Fruit fly (Drosophila melanogaster): ENCODE measurements around the gene CG31373.
A peak's percentile ranks its signal among the peaks of the same experiment; 100 is the strongest.

The CG31373 gene

dm6 chr3R:10677245-10677902, 31.8 kb downstream of the CG31373 start, which contains the start of gene CG6465 (continued):
- TF ChIP-seq bab2 (GFP tag; optimal IDR thresholded peaks at IDR 0.05) (peak; percentile 5), HmgZ (tag; optimal IDR thresholded peaks at IDR 0.05) (peak; percentile 20), grau (tag; optimal IDR thresholded peaks at IDR 0.05) (peak; percentile 81), Asciz (GFP tag; optimal IDR thresholded peaks at IDR 0.05) (peak; percentile 12), stwl (tag; optimal IDR thresholded peaks at IDR 0.05) (peak; percentile 85), CG15073 (GFP tag; optimal IDR thresholded peaks at IDR 0.05) (no peak), CG1603 (tag; optimal IDR thresholded peaks at IDR 0.05) (peak; percentile 15), peb (GFP tag; IDR thresholded peaks at IDR 0.05) (no peak), Dek (tag; optimal IDR thresholded peaks at IDR 0.05) (peak; percentile 46), Nf-YC (tag; optimal IDR thresholded peaks at IDR 0.05) (peak; percentile 45), CG10267 (tag; optimal IDR thresholded peaks at IDR 0.05) (peak; percentile 17), pros (GFP tag; optimal IDR thresholded peaks at IDR 0.05) (peak; percentile 47), CG4282 (GFP tag; optimal IDR thresholded peaks at IDR 0.05) (peak; percentile 29), CG7372 (GFP tag; IDR thresholded peaks at IDR 0.05) (0 out of 2 replicates have a peak, but pooled peaks have one; percentile 6), CG10274 (GFP tag; optimal IDR thresholded peaks at IDR 0.05) (peak; percentile 32), CG18262 (tag; optimal IDR thresholded peaks at IDR 0.05) (peak; percentile 30), crc (GFP tag; optimal IDR thresholded peaks at IDR 0.05) (peak; percentile 4), luna (GFP tag; optimal IDR thresholded peaks at IDR 0.05) (no peak), Dfd (GFP tag; optimal IDR thresholded peaks at IDR 0.05) (peak in 1 of 2 experiments; percentile 95), CG13424 (tag; optimal IDR thresholded peaks at IDR 0.05) (peak; percentile 17), CG12744 (GFP tag; optimal IDR thresholded peaks at IDR 0.05) (no peak), inv (GFP tag; IDR thresholded peaks at IDR 0.05; ENCODE audit: partially characterized antibody) (peak; percentile 7; the same call in 1 of the 2 replicates), CG6689 (GFP tag; IDR thresholded peaks at IDR 0.05) (0 out of 2 replicates have a peak, but pooled peaks have one; percentile 19), CG34376 (GFP tag; optimal IDR thresholded peaks at IDR 0.05) (peak; percentile 38), CG18011 (GFP tag; optimal IDR thresholded peaks at IDR 0.05) (no peak), dm (GFP tag; optimal IDR thresholded peaks at IDR 0.05) (no peak), CG4707 (GFP tag; optimal IDR thresholded peaks at IDR 0.05) (no peak), sisA (GFP tag; IDR thresholded peaks at IDR 0.05) (0 out of 2 replicates have a peak, but pooled peaks have one; percentile 17), al (GFP tag; IDR thresholded peaks at IDR 0.05) (peak; percentile 34; the same call in 1 of the 2 replicates), MBD-R2 (GFP tag; IDR thresholded peaks at IDR 0.05) (0 out of 2 replicates have a peak, but pooled peaks have one; percentile 19), CG33213 (GFP tag; optimal IDR thresholded peaks at IDR 0.05) (peak; percentile 37), gem (tag; optimal IDR thresholded peaks at IDR 0.05) (peak; percentile 15), Camta (GFP tag; optimal IDR thresholded peaks at IDR 0.05) (peak; percentile 33), CG13296 (GFP tag; optimal IDR thresholded peaks at IDR 0.05) (peak; percentile 9), sug (tag; optimal IDR thresholded peaks at IDR 0.05) (peak; percentile 49), CG7987 (GFP tag; optimal IDR thresholded peaks at IDR 0.05) (peak; percentile 6), CG9932 (GFP tag; IDR thresholded peaks at IDR 0.05) (no peak), Hey (tag; optimal IDR thresholded peaks at IDR 0.05) (no peak), dmrt11E (tag; optimal IDR thresholded peaks at IDR 0.05) (peak; percentile 4), trem (tag; optimal IDR thresholded peaks at IDR 0.05) (peak; percentile 21), CG8478 (optimal IDR thresholded peaks at IDR 0.05) (peak; percentile 87), Med (GFP tag) (peak; percentile 88), ftz-f1 (GFP tag; optimal IDR thresholded peaks at IDR 0.05) (peak; percentile 88), CG9817 (tag; optimal IDR thresholded peaks at IDR 0.05) (peak; percentile 8), HmgD (GFP tag; optimal IDR thresholded peaks at IDR 0.05) (peak; percentile 78), CG17385 (GFP tag; optimal IDR thresholded peaks at IDR 0.05) (peak; percentile 9), B-H2 (GFP tag; optimal IDR thresholded peaks at IDR 0.05) (peak; percentile 3), CG17361 (GFP tag; IDR thresholded peaks at IDR 0.05) (peak; percentile 39; the same call in 1 of the 3 replicates), nmo (GFP tag; optimal IDR thresholded peaks at IDR 0.05) (peak; percentile 35)

Data from whole organism, embryonic.